Worm (Caenorhabditis elegans) whole organism, L4 larva: ENCODE results near the gene usp-14.

Experiments
- D1046.2 ChIP-seq: fragments of 200-800 bp; sonication (Bioruptor generic); IDR thresholded peaks from 2 replicates; pipeline ENCODE4 v1.3.6; 2022; ENCODE audit warnings: missing genetic modification characterization, missing compliant biosample characterization
- F10B5.3 ChIP-seq: sonication (generic microtip); optimal IDR thresholded peaks from 2 replicates; lab custom pipeline; 2016; ENCODE audit warnings: mild to moderate bottlenecking, missing genetic modification characterization, missing compliant biosample characterization
- F49E8.2 ChIP-seq: sonication (generic microtip); optimal IDR thresholded peaks from 2 replicates; lab custom pipeline; 2016; ENCODE audit warnings: missing compliant biosample characterization, mild to moderate bottlenecking, missing genetic modification characterization, borderline replicate concordance
- R02D3.7 ChIP-seq: fragments of 150-350 bp; sonication (generic microtip); optimal IDR thresholded peaks from 3 replicates; lab custom pipeline; 2014; ENCODE audit warnings: missing biosample characterization, missing genetic modification characterization
- Y48G9A.11 ChIP-seq: fragments of 200-800 bp; sonication (Bioruptor generic); IDR thresholded peaks from 2 replicates; pipeline ENCODE4 v1.3.6; 2022; ENCODE audit warnings: missing genetic modification reagents, missing genetic modification characterization, missing compliant biosample characterization
- Y5F2A.4 ChIP-seq: fragments of 200-800 bp; sonication (Bioruptor generic); optimal IDR thresholded peaks from 2 replicates; lab custom pipeline; 2018; ENCODE audit warnings: mild to moderate bottlenecking, missing genetic modification characterization, missing compliant biosample characterization
- aha-1 ChIP-seq: fragments of 150-350 bp; peaks from one replicate; lab custom pipeline; 2014; ENCODE audit warnings: missing biosample characterization, missing genetic modification characterization
- ama-1 ChIP-seq: fragments of 150-350 bp; optimal IDR thresholded peaks from 2 replicates; lab custom pipeline; 2014; ENCODE audit warnings: inconsistent platforms, mixed read lengths
- ceh-20 ChIP-seq: fragments of 200-800 bp; sonication (Bioruptor generic); IDR thresholded peaks from 2 replicates; pipeline ENCODE4 v1.3.6; 2022; ENCODE audit warnings: missing genetic modification reagents, missing genetic modification characterization, missing compliant biosample characterization
- ceh-44 ChIP-seq: fragments of 200-800 bp; sonication (Bioruptor generic); IDR thresholded peaks from 2 replicates; pipeline ENCODE4 v1.3.6; 2022; ENCODE audit warnings: missing genetic modification reagents, missing genetic modification characterization, missing compliant biosample characterization
- ceh-62 ChIP-seq: sonication (generic microtip); optimal IDR thresholded peaks from 2 replicates; lab custom pipeline; 2017; ENCODE audit warnings: missing biosample characterization, missing genetic modification characterization
- ceh-82 ChIP-seq: sonication (generic microtip); optimal IDR thresholded peaks from 2 replicates; lab custom pipeline; 2017; ENCODE audit warnings: missing biosample characterization, missing genetic modification characterization
- daf-16 ChIP-seq, 3 experiments: sonication (generic microtip); optimal IDR thresholded peaks; 2 replicates each; lab custom pipeline; 2016 to 2017; ENCODE audit warnings: missing genetic modification characterization in 3 of 3, missing genetic modification reagents in 3 of 3, mild to moderate bottlenecking in 2 of 3, missing compliant biosample characterization in 2 of 3, missing biosample characterization in 1 of 3, moderate library complexity in 1 of 3
- daf-19 ChIP-seq: fragments of 200-800 bp; sonication (Bioruptor generic); conservative IDR thresholded peaks from 2 replicates; pipeline ENCODE4 v1.3.6; 2022; ENCODE audit warnings: missing genetic modification characterization, missing compliant biosample characterization
- daf-8 ChIP-seq: fragments of 200-800 bp; sonication (Bioruptor generic); IDR thresholded peaks from 2 replicates; pipeline ENCODE4 v1.3.6; 2022; ENCODE audit warnings: missing genetic modification characterization, missing compliant biosample characterization
- dmd-6 ChIP-seq: fragments of 200-800 bp; sonication (Bioruptor generic); IDR thresholded peaks from 2 replicates; pipeline ENCODE4 v1.3.6; 2022; ENCODE audit warnings: missing genetic modification reagents, missing genetic modification characterization, missing compliant biosample characterization
- dmd-8 ChIP-seq: fragments of 200-800 bp; sonication (Bioruptor generic); IDR thresholded peaks from 2 replicates; pipeline ENCODE4 v1.3.6; 2022; ENCODE audit warnings: missing genetic modification characterization, missing compliant biosample characterization
- dve-1 ChIP-seq: sonication (generic microtip); optimal IDR thresholded peaks from 2 replicates; lab custom pipeline; 2017; ENCODE audit warnings: antibody characterized with exemption, mild to moderate bottlenecking, missing genetic modification characterization, missing compliant biosample characterization; ENCODE audit not compliant: insufficient read depth
- egl-27 ChIP-seq: sonication (generic microtip); optimal IDR thresholded peaks from 3 replicates; lab custom pipeline; 2017; ENCODE audit warnings: missing biosample characterization, missing genetic modification reagents, missing genetic modification characterization
- egl-43 ChIP-seq: fragments of 200-800 bp; sonication (Bioruptor generic); IDR thresholded peaks from 2 replicates; pipeline ENCODE4 v1.3.6; 2022; ENCODE audit warnings: missing genetic modification reagents, missing genetic modification characterization, missing compliant biosample characterization
- hif-1 ChIP-seq, 2 experiments: sonication (generic microtip); optimal IDR thresholded peaks; 2 replicates each; lab custom pipeline; 2016 to 2017; ENCODE audit warnings: missing compliant biosample characterization in 2 of 2, missing genetic modification characterization in 2 of 2, missing genetic modification reagents in 2 of 2, missing genotype in 2 of 2, mild to moderate bottlenecking in 1 of 2
- lin-1 ChIP-seq: fragments of 200-800 bp; sonication (Bioruptor generic); IDR thresholded peaks from 2 replicates; pipeline ENCODE4 v1.3.6; 2022; ENCODE audit warnings: missing genetic modification reagents, missing genetic modification characterization, missing compliant biosample characterization
- lin-38 ChIP-seq: fragments of 200-800 bp; sonication (Bioruptor generic); IDR thresholded peaks from 2 replicates; pipeline ENCODE4 v1.3.6; 2022; ENCODE audit warnings: missing genetic modification reagents, missing genetic modification characterization, missing compliant biosample characterization
- lin-39 ChIP-seq: fragments of 150-350 bp; optimal IDR thresholded peaks from 2 replicates; lab custom pipeline; 2014; ENCODE audit warnings: missing biosample characterization, missing genetic modification reagents, missing genetic modification characterization
- lsy-2 ChIP-seq, 2 experiments: fragments of 150-350 bp in 1 of 2; sonication (generic microtip) in 1 of 2; optimal IDR thresholded peaks; 2 replicates each; lab custom pipeline; 2014 to 2017; ENCODE audit warnings: missing biosample characterization in 2 of 2, missing genetic modification characterization in 2 of 2
- madf-5 ChIP-seq, 2 experiments: fragments of 200-800 bp; sonication (Bioruptor generic); IDR thresholded peaks; 2 replicates each; pipeline ENCODE4 v1.3.6; 2022; ENCODE audit warnings: missing compliant biosample characterization in 2 of 2, missing genetic modification characterization in 2 of 2
- mep-1 ChIP-seq: fragments of 150-350 bp; sonication (generic microtip); optimal IDR thresholded peaks from 3 replicates; lab custom pipeline; 2014; ENCODE audit warnings: missing biosample characterization, missing genetic modification characterization
- mxl-2 ChIP-seq: fragments of 200-800 bp; sonication (Bioruptor generic); conservative IDR thresholded peaks from 2 replicates; pipeline ENCODE4 v1.3.6; 2022; ENCODE audit warnings: missing genetic modification reagents, missing genetic modification characterization, missing compliant biosample characterization
- mxl-3 ChIP-seq: fragments of 200-800 bp; sonication (Bioruptor generic); optimal IDR thresholded peaks from 2 replicates; lab custom pipeline; 2018; ENCODE audit warnings: mild to moderate bottlenecking, missing genetic modification characterization, missing compliant biosample characterization
- nhr-102 ChIP-seq: sonication (generic microtip); optimal IDR thresholded peaks from 2 replicates; lab custom pipeline; 2016; ENCODE audit warnings: mild to moderate bottlenecking, missing genetic modification characterization, moderate library complexity, missing compliant biosample characterization
- nhr-111 ChIP-seq: fragments of 200-800 bp; sonication (Bioruptor generic); optimal IDR thresholded peaks from 2 replicates; lab custom pipeline; 2018; ENCODE audit warnings: mild to moderate bottlenecking, missing genetic modification characterization, missing compliant biosample characterization
- nhr-25 ChIP-seq: sonication (generic microtip); optimal IDR thresholded peaks from 2 replicates; lab custom pipeline; 2017; ENCODE audit warnings: missing genetic modification characterization, mild to moderate bottlenecking, missing compliant biosample characterization, antibody characterized with exemption, moderate library complexity, borderline replicate concordance; ENCODE audit not compliant: insufficient read depth
- nhr-28 ChIP-seq: fragments of 150-350 bp; optimal IDR thresholded peaks from 2 replicates; lab custom pipeline; 2014; ENCODE audit warnings: missing biosample characterization, missing genetic modification characterization
- nhr-41 ChIP-seq: fragments of 200-800 bp; sonication (Bioruptor generic); IDR thresholded peaks from 2 replicates; pipeline ENCODE4 v1.3.6; 2022; ENCODE audit warnings: missing genetic modification reagents, missing genetic modification characterization, missing compliant biosample characterization
- nhr-48 ChIP-seq: sonication (generic microtip); optimal IDR thresholded peaks from 2 replicates; lab custom pipeline; 2016; ENCODE audit warnings: mild to moderate bottlenecking, missing genetic modification characterization, missing compliant biosample characterization
- nhr-6 ChIP-seq: fragments of 150-350 bp; optimal IDR thresholded peaks from 2 replicates; lab custom pipeline; 2014; ENCODE audit warnings: missing biosample characterization, missing genetic modification characterization
- nhr-77 ChIP-seq: fragments of 150-350 bp; optimal IDR thresholded peaks from 2 replicates; lab custom pipeline; 2014; ENCODE audit warnings: missing biosample characterization, missing genetic modification characterization
- pqm-1 ChIP-seq: sonication (generic microtip); optimal IDR thresholded peaks from 2 replicates; lab custom pipeline; 2017; ENCODE audit warnings: missing biosample characterization, missing genetic modification characterization
- sdz-12 ChIP-seq: fragments of 200-800 bp; sonication (Bioruptor generic); optimal IDR thresholded peaks from 2 replicates; lab custom pipeline; 2018; ENCODE audit warnings: mild to moderate bottlenecking, missing genetic modification characterization, missing compliant biosample characterization
- set-16 ChIP-seq: fragments of 200-800 bp; sonication (Bioruptor generic); IDR thresholded peaks from 2 replicates; pipeline ENCODE4 v1.3.6; 2022; ENCODE audit warnings: missing genetic modification reagents, missing genetic modification characterization, missing compliant biosample characterization
- snpc-1.2 ChIP-seq: fragments of 200-800 bp; sonication (Bioruptor generic); IDR thresholded peaks from 2 replicates; pipeline ENCODE4 v1.3.6; 2022; ENCODE audit warnings: missing genetic modification reagents, missing genetic modification characterization, missing compliant biosample characterization
- tag-97 ChIP-seq: fragments of 200-800 bp; sonication (Bioruptor generic); IDR thresholded peaks from 2 replicates; pipeline ENCODE4 v1.3.6; 2022; ENCODE audit warnings: missing genetic modification characterization, missing compliant biosample characterization
- unc-62 ChIP-seq, 3 experiments: fragments of 150-350 bp in 1 of 3; sonication (generic microtip); optimal IDR thresholded peaks in 2 of 3; peaks in 1 of 3; 1 replicate in 1 of 3; 2 replicates in 2 of 3; lab custom pipeline; 2014 to 2017; ENCODE audit warnings: missing biosample characterization in 3 of 3, missing genetic modification characterization in 3 of 3, missing genetic modification reagents in 3 of 3, missing genotype in 1 of 3
- vab-7 ChIP-seq: fragments of 200-800 bp; sonication (Bioruptor generic); IDR thresholded peaks from 2 replicates; pipeline ENCODE4 v1.3.6; 2022; ENCODE audit warnings: missing genetic modification reagents, missing genetic modification characterization, missing compliant biosample characterization
- zfp-3 ChIP-seq: fragments of 200-800 bp; sonication (Bioruptor generic); conservative IDR thresholded peaks from 2 replicates; pipeline ENCODE4 v1.3.6; 2022; ENCODE audit warnings: missing genetic modification reagents, missing genetic modification characterization, missing compliant biosample characterization
- zip-2 ChIP-seq: fragments of 150-350 bp; optimal IDR thresholded peaks from 2 replicates; lab custom pipeline; 2014; ENCODE audit warnings: missing biosample characterization, missing genetic modification characterization

usp-14 gene

DNA sequence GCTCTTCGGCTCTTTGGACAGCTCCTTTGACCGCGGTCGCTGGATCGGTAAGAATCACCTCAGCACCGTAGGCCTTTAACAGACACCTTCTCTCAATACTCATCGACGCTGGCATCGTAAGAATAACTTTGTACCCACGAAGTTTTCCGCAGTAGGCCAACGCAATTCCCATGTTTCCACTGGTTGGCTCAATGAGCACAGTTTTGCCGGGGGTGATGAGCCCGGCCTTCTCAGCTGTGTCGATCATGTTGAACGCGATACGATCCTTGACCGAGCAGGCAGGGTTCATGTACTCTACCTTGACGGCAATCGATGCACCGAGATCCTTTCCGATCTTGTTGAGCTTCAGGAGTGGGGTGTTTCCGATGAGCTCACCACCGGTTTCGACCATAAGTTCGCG, 5.5 kb upstream of the usp-14 start:
- TF ChIP-seq lsy-2 (tag; optimal IDR thresholded peaks at IDR 0.05; lab: Kevin White, UChicago) (no peak), nhr-25 (tag; lab: Kevin White, UChicago) (no peak), lin-1 (no peak), daf-19 (no peak), set-16 (GFP tag; lab: Robert Waterston, UW) (peak; percentile 34; the same call in 1 of the 2 replicates), daf-16 (GFP tag; optimal IDR thresholded peaks at IDR 0.05; lab: Kevin White, UChicago) (no peak), daf-16 (tag; optimal IDR thresholded peaks at IDR 0.05; lab: Kevin White, UChicago) (no peak), unc-62 (GFP tag; optimal IDR thresholded peaks at IDR 0.05 in 1 of 2; lab: Kevin White, UChicago) (no peak), unc-62 (tag; optimal IDR thresholded peaks at IDR 0.05; lab: Kevin White, UChicago) (no peak), aha-1 (tag; lab: Kevin White, UChicago) (peak; percentile 33), sdz-12 (GFP tag; lab: Kevin White, UChicago) (no peak), madf-5 (GFP tag; IDR thresholded peaks at IDR 0.05; lab: Robert Waterston, UW) (no peak), nhr-41 (GFP tag; lab: Robert Waterston, UW) (no peak), ceh-20 (GFP tag; lab: Robert Waterston, UW) (no peak), egl-43 (GFP tag; lab: Robert Waterston, UW) (0 out of 2 replicates have a peak, but pooled peaks have one; percentile 8), F49E8.2 (no peak), vab-7 (GFP tag; lab: Robert Waterston, UW) (no peak), F10B5.3 (no peak), Y48G9A.11 (no peak), ceh-82 (tag; lab: Kevin White, UChicago) (no peak), daf-8 (GFP tag; lab: Robert Waterston, UW) (no peak), dmd-8 (no peak)

DNA sequence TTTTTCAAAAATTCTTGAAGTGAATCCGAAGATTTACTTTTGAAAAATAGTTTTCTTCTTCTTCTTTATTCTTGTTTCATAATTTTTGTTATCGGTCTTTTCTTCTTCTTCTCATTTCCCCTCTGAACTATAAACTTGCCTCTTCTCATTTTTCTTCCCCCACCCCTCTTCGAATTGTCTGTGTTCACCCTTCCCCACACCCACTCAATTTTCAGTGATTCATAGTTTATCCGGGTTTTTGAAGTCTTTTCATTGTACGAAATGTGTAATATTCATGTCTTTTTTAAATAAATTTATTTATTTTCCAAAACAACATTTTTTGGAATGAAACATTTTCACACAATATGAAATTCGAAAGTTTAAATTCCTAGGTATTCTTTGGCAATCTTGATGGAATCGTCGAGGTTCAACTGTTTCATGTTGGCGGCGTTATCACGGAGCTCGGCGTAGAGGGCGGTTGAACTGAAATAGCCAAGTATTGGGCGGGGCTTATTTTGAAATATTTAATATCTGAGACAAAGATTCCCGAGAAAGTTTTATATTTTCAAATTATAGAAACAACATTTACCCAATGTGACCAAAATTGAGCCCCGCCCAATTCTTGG, 4.2 kb upstream of the usp-14 start:
- TF ChIP-seq egl-27 (tag; lab: Kevin White, UChicago) (no peak), tag-97 (GFP tag; lab: Robert Waterston, UW) (no peak), mxl-2 (GFP tag; lab: Robert Waterston, UW) (no peak), zfp-3 (GFP tag; lab: Robert Waterston, UW) (0 out of 2 replicates have a peak, but pooled peaks have one; percentile 9), set-16 (GFP tag; lab: Robert Waterston, UW) (no peak), zip-2 (tag; lab: Kevin White, UChicago) (no peak), nhr-102 (no peak), mep-1 (tag; lab: Kevin White, UChicago) (peak; percentile 13), dve-1 (tag; lab: Kevin White, UChicago) (no peak), ceh-62 (tag; lab: Kevin White, UChicago) (no peak), D1046.2 (GFP tag; lab: Robert Waterston, UW) (no peak), nhr-111 (GFP tag; lab: Kevin White, UChicago) (no peak), daf-19 (no peak)

DNA sequence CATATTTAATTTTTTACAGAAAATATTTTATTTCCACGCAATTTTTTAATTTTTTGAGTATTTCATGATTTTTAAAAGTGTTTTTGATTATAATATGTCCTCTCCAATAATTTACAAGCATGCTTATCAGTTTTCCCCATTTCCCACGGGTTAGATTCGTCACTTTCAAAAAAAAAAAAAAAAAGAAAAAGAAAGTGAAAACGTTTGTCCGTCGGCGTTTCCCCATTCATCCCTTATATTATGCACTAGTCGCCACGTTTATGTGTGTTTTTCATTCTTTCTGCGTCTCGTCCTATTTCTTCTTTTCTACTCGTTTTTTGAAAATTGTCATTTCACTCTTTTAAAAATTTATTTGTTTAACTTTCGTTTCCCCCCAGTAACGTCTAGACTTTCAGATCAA, 919 bp upstream of the usp-14 start, which contains the start of gene vnut-1:
TSS of gene vnut-1 (plus strand) at position 396 of the 400 bp plus-strand sequence.
- TF ChIP-seq dmd-6 (GFP tag; lab: Robert Waterston, UW) (peak; percentile 43), snpc-1.2 (no peak), nhr-6 (no peak), daf-19 (no peak), ceh-44 (GFP tag; lab: Robert Waterston, UW) (no peak), R02D3.7 (tag; lab: Kevin White, UChicago) (no peak), Y5F2A.4 (GFP tag; lab: Kevin White, UChicago) (no peak), pqm-1 (tag; lab: Kevin White, UChicago) (peak; percentile 79), lin-39 (tag; lab: Kevin White, UChicago) (no peak), aha-1 (tag; lab: Kevin White, UChicago) (peak; percentile 97), hif-1 (tag; optimal IDR thresholded peaks at IDR 0.05; lab: Kevin White, UChicago) (peak in 1 of 2 experiments; percentile 62), zip-2 (tag; lab: Kevin White, UChicago) (no peak), ama-1 (lab: Kevin White, UChicago) (no peak), nhr-28 (tag; lab: Kevin White, UChicago) (peak; percentile 78), nhr-48 (peak; percentile 57), mxl-3 (GFP tag; lab: Kevin White, UChicago) (no peak), nhr-77 (tag; lab: Kevin White, UChicago) (peak; percentile 92), lsy-2 (tag; optimal IDR thresholded peaks at IDR 0.05; lab: Kevin White, UChicago) (peak in 1 of 2 experiments; percentile 66), lin-38 (GFP tag; lab: Robert Waterston, UW) (no peak), mxl-2 (GFP tag; lab: Robert Waterston, UW) (no peak), nhr-25 (tag; lab: Kevin White, UChicago) (no peak)
